Worm (Caenorhabditis elegans) whole organism, midembryonic: ENCODE measurements around the gene srw-14.
A peak's percentile ranks its signal among the peaks of the same experiment; 100 is the strongest.

Experiments
- T22C8.4 ChIP-seq: fragments of 200-800 bp; sonication (Bioruptor generic); IDR thresholded peaks from 2 replicates; pipeline ENCODE4 v1.3.6; 2022; ENCODE audit warnings: missing genetic modification characterization, missing compliant biosample characterization
- cog-1 ChIP-seq: sonication (generic microtip); optimal IDR thresholded peaks from 2 replicates; lab custom pipeline; 2016; ENCODE audit warnings: missing genetic modification characterization, missing compliant biosample characterization
- flt-1 ChIP-seq: fragments of 200-800 bp; sonication (Bioruptor generic); IDR thresholded peaks from 2 replicates; pipeline ENCODE4 v1.3.6; 2022; ENCODE audit warnings: missing genetic modification characterization, missing compliant biosample characterization
- klf-2 ChIP-seq: fragments of 200-800 bp; sonication (Bioruptor generic); conservative IDR thresholded peaks from 2 replicates; pipeline ENCODE4 v1.3.6; 2022; ENCODE audit warnings: missing genetic modification reagents, missing genetic modification characterization, missing compliant biosample characterization
- med-1 ChIP-seq: sonication (generic microtip); optimal IDR thresholded peaks from 2 replicates; lab custom pipeline; 2017; ENCODE audit warnings: missing genetic modification characterization, mild to moderate bottlenecking, missing compliant biosample characterization, antibody characterized with exemption, missing genetic modification reagents; ENCODE audit not compliant: insufficient read depth
- ref-1 ChIP-seq: fragments of 200-800 bp; sonication (Bioruptor generic); conservative IDR thresholded peaks from 2 replicates; pipeline ENCODE4 v1.3.6; 2022; ENCODE audit warnings: missing genetic modification reagents, missing genetic modification characterization, missing compliant biosample characterization
- tab-1 ChIP-seq: fragments of 200-800 bp; sonication (Bioruptor generic); IDR thresholded peaks from 2 replicates; pipeline ENCODE4 v1.3.6; 2022; ENCODE audit warnings: missing genetic modification characterization, missing compliant biosample characterization
- ztf-23 ChIP-seq: fragments of 200-800 bp; sonication (Bioruptor generic); IDR thresholded peaks from 2 replicates; pipeline ENCODE4 v1.3.6; 2022; ENCODE audit warnings: missing genetic modification reagents, missing genetic modification characterization, missing compliant biosample characterization
- ztf-29 ChIP-seq: fragments of 200-800 bp; sonication (Bioruptor generic); IDR thresholded peaks from 2 replicates; pipeline ENCODE4 v1.3.6; 2022; ENCODE audit warnings: missing genetic modification reagents, missing genetic modification characterization, missing compliant biosample characterization

DNA sequence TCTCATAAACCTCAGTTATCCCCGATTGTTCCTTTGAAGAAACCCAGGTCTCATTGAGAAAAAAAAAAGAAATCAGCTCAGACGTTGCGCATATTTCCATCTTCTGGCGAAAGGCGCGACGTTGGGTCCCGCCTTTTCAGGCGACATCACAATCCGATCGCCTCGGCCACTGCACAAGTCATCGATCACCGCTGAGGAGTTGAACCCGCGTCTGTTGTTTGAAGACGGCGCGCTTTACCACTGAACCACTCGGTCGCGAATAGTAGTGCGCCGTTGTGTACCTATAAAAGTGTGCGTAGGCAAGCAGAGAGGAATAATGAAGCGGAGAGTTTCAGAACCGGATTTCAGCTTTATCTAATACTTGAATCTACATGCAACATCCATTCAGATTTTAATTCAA is 34.8 kb upstream of the srw-14 start, which contains the start of gene Y75B12B.11:
- TF ChIP-seq ztf-23 (GFP tag; lab: Robert Waterston, UW): peak; percentile 88
- peak; percentile 95 for TF ChIP-seq tab-1
- peak; percentile 80 for TF ChIP-seq klf-2
- peak; percentile 86 for TF ChIP-seq ztf-29 (GFP tag; lab: Robert Waterston, UW)
- peak; percentile 78 for TF ChIP-seq ref-1
- TF ChIP-seq flt-1: peak; percentile 96
- peak; percentile 51 for TF ChIP-seq med-1 (GFP tag; lab: Kevin White, UChicago)
- peak; percentile 76 for TF ChIP-seq cog-1
- TF ChIP-seq T22C8.4 (GFP tag; lab: Robert Waterston, UW): peak; percentile 89
